Fruit fly (Drosophila melanogaster) whole organism, embryonic: ENCODE results near the gene kraken.

Source experiments
- BEAF-32 ChIP-seq: fragments of 200-800 bp; sonication (Bioruptor generic); optimal IDR thresholded peaks from 3 replicates; lab custom pipeline; 2017; ENCODE audit warnings: missing biosample characterization, missing genetic modification characterization, mild to moderate bottlenecking, moderate library complexity, missing genetic modification reagents
- CG10209 ChIP-seq: fragments of 200-800 bp; sonication (Bioruptor generic); optimal IDR thresholded peaks from 3 replicates; lab custom pipeline; 2017; ENCODE audit warnings: missing biosample characterization, mild to moderate bottlenecking, missing genetic modification characterization, missing genetic modification reagents
- CG10654 ChIP-seq: fragments of 200-800 bp; sonication (Bioruptor generic); optimal IDR thresholded peaks from 2 replicates; lab custom pipeline; 2016; ENCODE audit warnings: missing biosample characterization, missing genetic modification characterization
- CG11398 ChIP-seq: fragments of 200-800 bp; sonication (Bioruptor generic); optimal IDR thresholded peaks from 2 replicates; lab custom pipeline; 2016; ENCODE audit warnings: missing biosample characterization, missing genetic modification characterization
- CG12236 ChIP-seq: fragments of 200-800 bp; sonication (Bioruptor generic); optimal IDR thresholded peaks from 2 replicates; lab custom pipeline; 2016; ENCODE audit warnings: missing biosample characterization, missing genetic modification characterization
- CG13296 ChIP-seq: fragments of 200-800 bp; sonication (Bioruptor generic); optimal IDR thresholded peaks from 3 replicates; lab custom pipeline; 2018; ENCODE audit warnings: missing biosample characterization, mild to moderate bottlenecking, missing genetic modification characterization
- CG14441 ChIP-seq: fragments of 200-800 bp; sonication (Bioruptor generic); IDR thresholded peaks from 2 replicates; pipeline ENCODE4 v1.3.6; 2022; ENCODE audit warnings: missing biosample characterization, missing genetic modification characterization
- CG15011 ChIP-seq: fragments of 200-800 bp; sonication (Bioruptor generic); optimal IDR thresholded peaks from 3 replicates; lab custom pipeline; 2018; ENCODE audit warnings: missing biosample characterization, mild to moderate bottlenecking, missing genetic modification characterization
- CG15269 ChIP-seq: fragments of 200-800 bp; sonication (Bioruptor generic); optimal IDR thresholded peaks from 2 replicates; lab custom pipeline; 2018; ENCODE audit warnings: missing biosample characterization, mild to moderate bottlenecking, missing genetic modification characterization, moderate library complexity
- CG1603 ChIP-seq: fragments of 200-800 bp; sonication (Bioruptor generic); optimal IDR thresholded peaks from 2 replicates; lab custom pipeline; 2019; ENCODE audit warnings: missing biosample characterization, mild to moderate bottlenecking, missing genetic modification characterization, moderate library complexity
- CG16863 ChIP-seq: fragments of 200-800 bp; sonication (Bioruptor generic); optimal IDR thresholded peaks from 3 replicates; lab custom pipeline; 2016; ENCODE audit warnings: missing biosample characterization, missing genetic modification characterization
- CG33557 ChIP-seq: fragments of 200-800 bp; sonication (Bioruptor generic); optimal IDR thresholded peaks from 2 replicates; lab custom pipeline; 2019; ENCODE audit warnings: missing biosample characterization, mild to moderate bottlenecking, missing genetic modification characterization, moderate library complexity
- CG4282 ChIP-seq: fragments of 200-800 bp; sonication (Bioruptor generic); optimal IDR thresholded peaks from 2 replicates; lab custom pipeline; 2016; ENCODE audit warnings: missing biosample characterization, missing genetic modification characterization
- CG4707 ChIP-seq: fragments of 200-800 bp; sonication (Bioruptor generic); optimal IDR thresholded peaks from 2 replicates; lab custom pipeline; 2018; ENCODE audit warnings: missing biosample characterization, mild to moderate bottlenecking, missing genetic modification characterization, moderate library complexity
- CG4730 ChIP-seq: fragments of 200-800 bp; sonication (Bioruptor generic); IDR thresholded peaks from 2 replicates; pipeline ENCODE4 v1.3.6; 2022; ENCODE audit warnings: missing biosample characterization, missing genetic modification characterization
- CG6689 ChIP-seq: fragments of 200-800 bp; sonication (Bioruptor generic); IDR thresholded peaks from 2 replicates; pipeline ENCODE4 v1.3.6; 2022; ENCODE audit warnings: missing biosample characterization, missing genetic modification characterization
- CG7987 ChIP-seq: fragments of 200-800 bp; sonication (Bioruptor generic); optimal IDR thresholded peaks from 2 replicates; lab custom pipeline; 2018; ENCODE audit warnings: missing biosample characterization, mild to moderate bottlenecking, missing genetic modification characterization, moderate library complexity
- CG8290 ChIP-seq, 3 experiments: fragments of 200-800 bp; sonication (Bioruptor generic); optimal IDR thresholded peaks; 2 replicates each; lab custom pipeline; 2016 to 2019; ENCODE audit warnings: missing biosample characterization in 3 of 3, missing genetic modification characterization in 3 of 3, mild to moderate bottlenecking in 2 of 3, moderate library complexity in 1 of 3
- CG9215 ChIP-seq: fragments of 200-800 bp; sonication (Bioruptor generic); IDR thresholded peaks from 2 replicates; pipeline ENCODE4 v1.3.6; 2022; ENCODE audit warnings: missing biosample characterization, missing genetic modification characterization
- CoRest ChIP-seq: fragments of 200-800 bp; sonication (Bioruptor generic); optimal IDR thresholded peaks from 3 replicates; lab custom pipeline; 2018; ENCODE audit warnings: missing biosample characterization, mild to moderate bottlenecking, missing genetic modification characterization, moderate library complexity
- Dref ChIP-seq: fragments of 200-800 bp; sonication (Bioruptor generic); IDR thresholded peaks from 2 replicates; pipeline ENCODE4 v1.3.6; 2022; ENCODE audit warnings: missing biosample characterization, missing genetic modification characterization
- E2f1 ChIP-seq: fragments of 200-800 bp; sonication (Bioruptor generic); IDR thresholded peaks from 2 replicates; pipeline ENCODE4 v1.3.6; 2022; ENCODE audit warnings: missing biosample characterization, missing genetic modification characterization
- Fer1 ChIP-seq: fragments of 200-800 bp; sonication (Bioruptor generic); optimal IDR thresholded peaks from 2 replicates; lab custom pipeline; 2017; ENCODE audit warnings: missing biosample characterization, mild to moderate bottlenecking, missing genetic modification characterization
- Hmr ChIP-seq: fragments of 200-800 bp; sonication (Bioruptor generic); optimal IDR thresholded peaks from 3 replicates; lab custom pipeline; 2017; ENCODE audit warnings: mild to moderate bottlenecking, missing biosample characterization, missing genetic modification reagents, missing genetic modification characterization
- MESR4 ChIP-seq: fragments of 200-800 bp; sonication (Bioruptor generic); optimal IDR thresholded peaks from 2 replicates; lab custom pipeline; 2018; ENCODE audit warnings: missing biosample characterization, mild to moderate bottlenecking, missing genetic modification characterization, moderate library complexity
- Meics ChIP-seq: fragments of 200-800 bp; sonication (Bioruptor generic); optimal IDR thresholded peaks from 2 replicates; lab custom pipeline; 2017; ENCODE audit warnings: missing biosample characterization, mild to moderate bottlenecking, missing genetic modification characterization
- ara ChIP-seq: fragments of 200-800 bp; sonication (Bioruptor generic); IDR thresholded peaks from 2 replicates; pipeline ENCODE4 v1.3.6; 2022; ENCODE audit warnings: missing biosample characterization, missing genetic modification characterization
- caup ChIP-seq: fragments of 200-800 bp; sonication (Bioruptor generic); optimal IDR thresholded peaks from 3 replicates; lab custom pipeline; 2017; ENCODE audit warnings: missing biosample characterization, mild to moderate bottlenecking, missing genetic modification characterization, moderate library complexity; ENCODE audit not compliant: severe bottlenecking
- chif ChIP-seq, 2 experiments: fragments of 200-800 bp; sonication (Bioruptor generic); optimal IDR thresholded peaks; 3 replicates each; lab custom pipeline; 2016; ENCODE audit warnings: missing biosample characterization in 2 of 2, missing genetic modification characterization in 2 of 2
- crol ChIP-seq: fragments of 200-800 bp; sonication (Bioruptor generic); IDR thresholded peaks from 2 replicates; pipeline ENCODE4 v1.3.6; 2022; ENCODE audit warnings: missing biosample characterization, missing genetic modification characterization
- dati ChIP-seq: fragments of 200-800 bp; sonication (Bioruptor generic); IDR thresholded peaks from 2 replicates; pipeline ENCODE4 v1.3.6; 2022; ENCODE audit warnings: missing biosample characterization, missing genetic modification characterization
- hkb ChIP-seq, 2 experiments: fragments of 200-800 bp in 1 of 2; fragments of >200 bp in 1 of 2; sonication (Bioruptor generic) in 1 of 2; IDR thresholded peaks in 1 of 2; optimal IDR thresholded peaks in 1 of 2; 2 replicates each; pipeline versions ENCODE4 v1.3.6 to Lab custom; 2017 to 2022; ENCODE audit warnings: missing biosample characterization in 1 of 2, missing genetic modification characterization in 1 of 2
- hth ChIP-seq: fragments of >200 bp; optimal IDR thresholded peaks from 2 replicates; lab custom pipeline; 2017; ENCODE audit warnings: inconsistent platforms
- ind ChIP-seq: fragments of 200-800 bp; sonication (Bioruptor generic); optimal IDR thresholded peaks from 3 replicates; lab custom pipeline; 2016; ENCODE audit warnings: missing biosample characterization, missing genetic modification characterization
- inv ChIP-seq: fragments of 200-800 bp; sonication (Bioruptor generic); IDR thresholded peaks from 2 replicates; pipeline ENCODE4 v1.3.6; 2022; ENCODE audit warnings: missing biosample characterization, missing genetic modification characterization; ENCODE audit not compliant: partially characterized antibody
- lab ChIP-seq: fragments of 200-800 bp; sonication (Bioruptor generic); optimal IDR thresholded peaks from 3 replicates; lab custom pipeline; 2017; ENCODE audit warnings: missing biosample characterization, missing genetic modification characterization, mild to moderate bottlenecking, moderate library complexity, missing genetic modification reagents
- mirr ChIP-seq: fragments of 200-800 bp; sonication (Bioruptor generic); optimal IDR thresholded peaks from 3 replicates; lab custom pipeline; 2018; ENCODE audit warnings: missing biosample characterization, mild to moderate bottlenecking, missing genetic modification characterization
- otp ChIP-seq: fragments of 200-800 bp; sonication (Bioruptor generic); IDR thresholded peaks from 3 replicates; pipeline ENCODE4, ENCODE4 v1.3.6; 2022; ENCODE audit warnings: missing biosample characterization, missing genetic modification characterization
- rib ChIP-seq: fragments of 200-800 bp; sonication (Bioruptor generic); IDR thresholded peaks from 2 replicates; pipeline ENCODE4 v1.3.6; 2022; ENCODE audit warnings: missing biosample characterization, missing genetic modification characterization
- sens ChIP-seq: fragments of 200-800 bp; sonication (Bioruptor generic); peaks from one replicate; lab custom pipeline; 2016; ENCODE audit warnings: missing biosample characterization, missing genetic modification characterization
- sima ChIP-seq: fragments of 200-800 bp; sonication (Bioruptor generic); optimal IDR thresholded peaks from 2 replicates; lab custom pipeline; 2016; ENCODE audit warnings: missing biosample characterization, missing genetic modification characterization
- ssp ChIP-seq: fragments of 200-800 bp; sonication (Bioruptor generic); IDR thresholded peaks from 2 replicates; pipeline ENCODE4 v1.3.6; 2022; ENCODE audit warnings: missing biosample characterization, missing genetic modification characterization
- stc ChIP-seq: fragments of 200-800 bp; sonication (Bioruptor generic); IDR thresholded peaks from 2 replicates; pipeline ENCODE4 v1.3.6; 2022; ENCODE audit warnings: missing biosample characterization, missing genetic modification characterization
- trem ChIP-seq: fragments of 200-800 bp; optimal IDR thresholded peaks from 3 replicates; lab custom pipeline; 2019; ENCODE audit warnings: missing biosample characterization, mild to moderate bottlenecking, missing genetic modification characterization, moderate library complexity
- tx ChIP-seq: fragments of 200-800 bp; sonication (Bioruptor generic); optimal IDR thresholded peaks from 2 replicates; lab custom pipeline; 2016; ENCODE audit warnings: missing biosample characterization, missing genetic modification characterization
- wdn ChIP-seq: fragments of 200-800 bp; sonication (Bioruptor generic); IDR thresholded peaks from 2 replicates; pipeline ENCODE4 v1.3.6; 2022; ENCODE audit warnings: missing biosample characterization, missing genetic modification characterization
- wek ChIP-seq: fragments of 200-800 bp; sonication (Bioruptor generic); optimal IDR thresholded peaks from 3 replicates; lab custom pipeline; 2018; ENCODE audit warnings: missing biosample characterization, mild to moderate bottlenecking, missing genetic modification characterization, moderate library complexity

kraken gene

DNA sequence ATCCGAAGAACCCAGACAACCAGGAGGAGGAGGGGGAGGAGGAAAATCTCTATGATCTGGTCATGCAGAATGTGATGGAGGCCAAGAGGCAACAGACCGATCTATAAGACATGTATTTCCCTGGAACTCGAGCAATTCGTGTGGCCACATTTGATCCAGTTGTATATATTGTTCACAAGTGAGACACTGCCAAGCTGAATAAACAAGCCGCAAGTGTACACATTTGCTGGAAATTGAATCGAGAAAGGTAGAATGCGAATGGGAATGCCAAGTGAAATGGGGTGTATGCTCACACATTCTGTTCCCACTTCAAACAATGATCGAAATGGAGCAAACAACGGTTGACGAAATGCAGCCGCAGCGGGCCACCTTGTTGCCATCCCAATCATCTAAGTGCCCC lies 3.4 kb downstream of the kraken start (continued):
- TF ChIP-seq trem (tag; lab: Kevin White, UChicago) (no peak), sens (GFP tag; lab: Kevin White, UChicago) (peak; percentile 82), CG12236 (no peak), crol (0 out of 2 replicates have a peak, but pooled peaks have one; percentile 26), CG10209 (GFP tag; lab: Kevin White, UChicago) (peak; percentile 14), CG15011 (GFP tag; lab: Kevin White, UChicago) (no peak), chif (GFP tag; optimal IDR thresholded peaks at IDR 0.05; lab: Kevin White, UChicago) (no peak), CG6689 (GFP tag; lab: Robert Waterston, UW) (no peak), rib (GFP tag; lab: Robert Waterston, UW) (no peak), CG8290 (GFP tag; optimal IDR thresholded peaks at IDR 0.05; lab: Kevin White, UChicago) (no peak), CG8290 (tag; optimal IDR thresholded peaks at IDR 0.05; lab: Kevin White, UChicago) (peak in 1 of 2 experiments; percentile 68), CG1603 (tag; lab: Kevin White, UChicago) (peak; percentile 43), Fer1 (GFP tag; lab: Kevin White, UChicago) (peak; percentile 46), hkb (optimal IDR thresholded peaks at IDR 0.05; lab: Kevin White, UChicago) (no peak), hkb (GFP tag; IDR thresholded peaks at IDR 0.05; lab: Robert Waterston, UW) (peak; percentile 64; the same call in 1 of the 2 replicates), E2f1 (GFP tag; lab: Robert Waterston, UW) (no peak), lab (GFP tag; lab: Kevin White, UChicago) (peak; percentile 73), CG10654 (GFP tag; lab: Kevin White, UChicago) (no peak), CG7987 (GFP tag; lab: Kevin White, UChicago) (peak; percentile 33), Dref (GFP tag; lab: Robert Waterston, UW) (no peak), Meics (peak; percentile 21), stc (GFP tag; lab: Robert Waterston, UW) (peak; percentile 28; the same call in 1 of the 2 replicates), CG13296 (GFP tag; lab: Kevin White, UChicago) (peak; percentile 14), sima (GFP tag; lab: Kevin White, UChicago) (no peak)

DNA sequence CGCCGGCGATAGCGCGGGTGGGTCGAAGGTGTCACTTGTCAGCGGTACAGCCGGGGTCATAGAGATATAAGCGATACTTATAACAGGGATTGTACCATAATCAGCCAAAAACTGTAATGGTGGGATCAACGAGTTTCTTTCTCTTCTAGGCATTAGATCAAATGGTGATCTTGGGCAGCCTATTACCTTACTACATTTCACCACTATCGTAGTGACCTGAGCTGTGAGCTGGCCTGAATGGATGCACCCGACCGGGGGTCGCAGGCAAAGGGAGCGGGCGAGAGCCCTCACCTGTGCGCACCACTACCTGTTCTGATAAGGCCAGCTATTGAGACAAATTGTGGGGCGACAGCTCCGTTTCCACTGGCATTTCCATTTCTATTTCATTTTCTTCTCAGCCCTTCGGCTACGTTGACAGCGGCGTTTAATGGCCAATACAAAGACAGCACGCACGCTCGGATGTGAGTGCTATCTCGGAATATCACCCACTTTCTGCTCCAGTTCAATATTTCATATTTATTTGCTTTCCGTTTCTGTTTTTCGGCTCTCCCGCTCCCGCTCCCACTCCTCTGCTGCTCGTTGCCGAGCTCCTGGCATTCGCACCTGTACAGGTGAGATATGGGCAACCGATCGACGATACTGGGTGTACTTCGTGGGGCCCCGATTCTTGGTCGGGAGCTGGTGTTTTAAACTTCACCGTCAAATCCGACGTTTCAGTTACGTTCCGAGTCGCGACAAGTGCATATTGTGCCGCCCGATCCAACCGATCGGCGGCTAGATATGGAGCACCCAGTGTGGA lies 4.3 kb downstream of the kraken start:
- TF ChIP-seq tx (GFP tag; lab: Kevin White, UChicago) (peak; percentile 46), Hmr (GFP tag; lab: Kevin White, UChicago) (peak; percentile 58), CG15269 (tag; lab: Kevin White, UChicago) (peak; percentile 70), CG14441 (peak; percentile 80), CG4282 (GFP tag; lab: Kevin White, UChicago) (no peak), CG11398 (GFP tag; lab: Kevin White, UChicago) (peak; percentile 49), wdn (peak; percentile 77), CoRest (tag; lab: Kevin White, UChicago) (peak; percentile 76), CG33557 (GFP tag; lab: Kevin White, UChicago) (peak; percentile 8), CG13296 (GFP tag; lab: Kevin White, UChicago) (no peak), BEAF-32 (no peak), otp (GFP tag; lab: Robert Waterston, UW) (peak; percentile 89), caup (GFP tag; lab: Kevin White, UChicago) (peak; percentile 34), dati (GFP tag; lab: Robert Waterston, UW) (peak; percentile 54; the same call in 1 of the 2 replicates), inv (no peak), CG16863 (GFP tag; lab: Kevin White, UChicago) (peak; percentile 84), MESR4 (no peak), mirr (GFP tag; lab: Kevin White, UChicago) (no peak), CG10654 (GFP tag; lab: Kevin White, UChicago) (peak; percentile 70), wek (GFP tag; lab: Kevin White, UChicago) (peak; percentile 30), CG9215 (GFP tag; lab: Robert Waterston, UW) (0 out of 2 replicates have a peak, but pooled peaks have one; percentile 54), ind (GFP tag; lab: Kevin White, UChicago) (peak; percentile 80), CG4730 (GFP tag; lab: Robert Waterston, UW) (peak; percentile 85), ssp (GFP tag; lab: Robert Waterston, UW) (peak; percentile 71), CG4707 (GFP tag; lab: Kevin White, UChicago) (peak; percentile 64), hth (lab: Kevin White, UChicago) (no peak), ara (GFP tag; lab: Robert Waterston, UW) (peak; percentile 93)
